Fruit fly (Drosophila melanogaster): ENCODE measurements around the gene CG5382.

- no peak for TF ChIP-seq CTCF (optimal IDR thresholded peaks at IDR 0.05)
- no peak for TF ChIP-seq CG8478 (optimal IDR thresholded peaks at IDR 0.05)
Measured at dm6 chr3R:22410537-22411360, 45.0 kb upstream of the CG5382 start, which contains the start of the genes CG13850 and lqfR.

Measured in S2 (cell line).